Worm (Caenorhabditis elegans): ENCODE data around the gene cyp-33C11.

Gene cyp-33C11

ce11 chrV:699051-699450 lies 13.7 kb downstream of the cyp-33C11 start:
- TF ChIP-seq mdl-1 (tag; optimal IDR thresholded peaks at IDR 0.05) (no peak), zip-2 (tag; optimal IDR thresholded peaks at IDR 0.05) (peak; percentile 92)

ce11 chrV:695914-696313 lies 16.9 kb downstream of the cyp-33C11 start, which contains the start of gene srj-52:
Gene srj-52, minus strand, starts transcription at chrV:696014.
- TF ChIP-seq unc-62 (GFP tag; optimal IDR thresholded peaks at IDR 0.05 in 1 of 2) (peak in 1 of 2 experiments; percentile 57), unc-62 (tag; optimal IDR thresholded peaks at IDR 0.05) (no peak), daf-19 (GFP tag; conservative IDR thresholded peaks at IDR 0.05) (no peak)

ce11 chrV:694625-695024 lies 18.2 kb downstream of the cyp-33C11 start, which contains the start of gene srj-53:
Gene srj-53, minus strand, starts transcription at chrV:694725.
- TF ChIP-seq php-3 (GFP tag; IDR thresholded peaks at IDR 0.05) (no peak), nhr-237 (tag; optimal IDR thresholded peaks at IDR 0.05) (no peak), dmd-8 (GFP tag; IDR thresholded peaks at IDR 0.05) (no peak), pha-4 (GFP tag; IDR thresholded peaks at IDR 0.05) (no peak), pha-4 (tag; optimal IDR thresholded peaks at IDR 0.05) (no peak), lsy-2 (tag; optimal IDR thresholded peaks at IDR 0.05) (no peak), nhr-25 (tag; optimal IDR thresholded peaks at IDR 0.05; ENCODE audit: borderline replicate concordance, insufficient read depth) (no peak), nhr-48 (tag; optimal IDR thresholded peaks at IDR 0.05) (no peak), snpc-1.2 (GFP tag; IDR thresholded peaks at IDR 0.05) (no peak), ztf-7 (tag; optimal IDR thresholded peaks at IDR 0.05) (no peak), ceh-28 (tag; optimal IDR thresholded peaks at IDR 0.05) (no peak), F26F4.8 (GFP tag; conservative IDR thresholded peaks at IDR 0.05) (no peak), unc-130 (GFP tag; optimal IDR thresholded peaks at IDR 0.05) (no peak), hlh-30 (tag; optimal IDR thresholded peaks at IDR 0.05; ENCODE audit: insufficient read depth) (no peak), ceh-44 (GFP tag; IDR thresholded peaks at IDR 0.05) (no peak), mep-1 (tag; optimal IDR thresholded peaks at IDR 0.05) (no peak), ces-1 (GFP tag; optimal IDR thresholded peaks at IDR 0.05) (no peak)

- peak in 1 of 2 experiments; percentile 90 for TF ChIP-seq unc-62 (GFP tag; optimal IDR thresholded peaks at IDR 0.05 in 1 of 2)
- TF ChIP-seq unc-62 (tag; optimal IDR thresholded peaks at IDR 0.05): no peak
- TF ChIP-seq F44E2.7 (GFP tag; IDR thresholded peaks at IDR 0.05): no peak
- TF ChIP-seq gei-8 (GFP tag; optimal IDR thresholded peaks at IDR 0.05): no peak
Observed at ce11 chrV:692720-693422, 19.9 kb downstream of the cyp-33C11 start, which contains the start of gene srx-4. Gene srx-4, minus strand, starts transcription at chrV:692770.

ce11 chrV:689538-689937 lies 23.2 kb downstream of the cyp-33C11 start:
- 0 out of 2 replicates have a peak, but pooled peaks have one; percentile 26 for TF ChIP-seq php-3 (GFP tag; IDR thresholded peaks at IDR 0.05)
- TF ChIP-seq R02D3.7 (tag; optimal IDR thresholded peaks at IDR 0.05): no peak
- TF ChIP-seq daf-16 (GFP tag; optimal IDR thresholded peaks at IDR 0.05): no peak
- TF ChIP-seq daf-16 (tag; optimal IDR thresholded peaks at IDR 0.05): no peak
- no peak for TF ChIP-seq F10B5.3 (tag; optimal IDR thresholded peaks at IDR 0.05)
- peak; percentile 87 for TF ChIP-seq set-16 (GFP tag; IDR thresholded peaks at IDR 0.05)
- no peak for TF ChIP-seq T26A8.4 (GFP tag; IDR thresholded peaks at IDR 0.05)
- no peak for TF ChIP-seq nhr-76 (tag; optimal IDR thresholded peaks at IDR 0.05)
- TF ChIP-seq mdl-1 (tag; optimal IDR thresholded peaks at IDR 0.05): no peak
- TF ChIP-seq madf-9 (GFP tag; conservative IDR thresholded peaks at IDR 0.05): no peak
- no peak for TF ChIP-seq F26F4.8 (GFP tag; conservative IDR thresholded peaks at IDR 0.05)
- TF ChIP-seq zfp-3 (GFP tag; conservative IDR thresholded peaks at IDR 0.05): no peak
- 0 out of 4 replicates have a peak, but pooled peaks of 1 of the 2 experiments have one; percentile 24 for TF ChIP-seq madf-5 (GFP tag; IDR thresholded peaks at IDR 0.05)
- peak; percentile 72 for TF ChIP-seq aha-1 (tag)
- no peak for TF ChIP-seq zag-1 (tag; optimal IDR thresholded peaks at IDR 0.05)
- TF ChIP-seq hmg-1.1 (GFP tag; IDR thresholded peaks at IDR 0.05): no peak
- no peak for TF ChIP-seq pha-4 (GFP tag; IDR thresholded peaks at IDR 0.05)
- no peak for TF ChIP-seq pha-4 (tag; optimal IDR thresholded peaks at IDR 0.05)
- no peak for TF ChIP-seq hif-1 (tag; optimal IDR thresholded peaks at IDR 0.05)
- no peak for TF ChIP-seq nhr-237 (tag; optimal IDR thresholded peaks at IDR 0.05)
- no peak for TF ChIP-seq cey-2 (tag; optimal IDR thresholded peaks at IDR 0.05; ENCODE audit: borderline replicate concordance, insufficient read depth)
